Worm (Caenorhabditis elegans): ENCODE results near the gene ocr-2.

DNA sequence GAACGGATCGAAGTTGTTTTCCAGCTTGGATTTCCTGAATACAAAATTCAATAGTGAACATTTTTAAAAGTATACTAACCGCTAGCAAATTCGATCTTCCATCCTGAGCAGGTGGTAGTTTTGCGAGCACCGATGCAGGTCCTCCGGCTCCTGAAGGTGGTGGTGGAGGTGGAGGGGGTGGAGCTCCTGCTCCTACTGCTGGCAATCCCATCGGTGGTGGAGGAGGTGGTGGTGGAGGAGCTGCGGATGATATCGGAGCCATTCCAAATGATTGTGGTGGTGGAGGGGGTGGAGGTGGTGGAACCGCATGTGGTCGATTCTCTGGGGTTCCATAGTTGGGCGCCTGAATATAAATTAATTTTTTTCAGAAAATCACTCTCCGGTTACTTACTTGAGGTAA is 30.2 kb downstream of the ocr-2 start:
- no peak for TF ChIP-seq F57C9.4 (tag; optimal IDR thresholded peaks at IDR 0.05)
- TF ChIP-seq lsy-27 (tag; optimal IDR thresholded peaks at IDR 0.05; ENCODE audit: borderline replicate concordance, insufficient read depth): no peak

All from whole organism, young adult.